Fruit fly (Drosophila melanogaster): Measurements from ENCODE around the gene kri.

Gene kri

dm6 chr3L:5808540-5809200 lies 2.1 kb upstream of the kri start:
- TF ChIP-seq psq (optimal IDR thresholded peaks at IDR 0.05), result no peak
- no peak for TF ChIP-seq h (optimal IDR thresholded peaks at IDR 0.05)
- no peak for TF ChIP-seq insv (optimal IDR thresholded peaks at IDR 0.05)
- TF ChIP-seq ttk (optimal IDR thresholded peaks at IDR 0.05), result no peak
- no peak for TF ChIP-seq Sin3A (optimal IDR thresholded peaks at IDR 0.05)
- no peak for TF ChIP-seq Myc (optimal IDR thresholded peaks at IDR 0.05)

- no peak for TF ChIP-seq psq (optimal IDR thresholded peaks at IDR 0.05)
- no peak for TF ChIP-seq h (optimal IDR thresholded peaks at IDR 0.05)
- no peak for TF ChIP-seq insv (optimal IDR thresholded peaks at IDR 0.05)
- no peak for TF ChIP-seq Sin3A (optimal IDR thresholded peaks at IDR 0.05)
- no peak for TF ChIP-seq Myc (optimal IDR thresholded peaks at IDR 0.05)
Observed at dm6 chr3L:5809201-5809584, 1.6 kb upstream of the kri start.

dm6 chr3L:5809642-5810279 lies 1.0 kb upstream of the kri start:
- TF ChIP-seq Sin3A (optimal IDR thresholded peaks at IDR 0.05), result no peak
- no peak for TF ChIP-seq insv (optimal IDR thresholded peaks at IDR 0.05)
- TF ChIP-seq psq (optimal IDR thresholded peaks at IDR 0.05), result no peak
- TF ChIP-seq ttk (optimal IDR thresholded peaks at IDR 0.05), result no peak
- no peak for TF ChIP-seq Myc (optimal IDR thresholded peaks at IDR 0.05)

dm6 chr3L:5813016-5813415 lies 2.2 kb downstream of the kri start, which contains the start of gene mad2:
TSS of gene mad2 (minus strand) at chr3L:5813093.
- no peak for TF ChIP-seq insv (optimal IDR thresholded peaks at IDR 0.05)
- TF ChIP-seq Sin3A (optimal IDR thresholded peaks at IDR 0.05), result no peak
- no peak for TF ChIP-seq Myc (optimal IDR thresholded peaks at IDR 0.05)
- TF ChIP-seq psq (optimal IDR thresholded peaks at IDR 0.05), result no peak
- no peak for TF ChIP-seq ttk (optimal IDR thresholded peaks at IDR 0.05)
- no peak for TF ChIP-seq h (optimal IDR thresholded peaks at IDR 0.05)

- TF ChIP-seq insv (optimal IDR thresholded peaks at IDR 0.05) (no peak), Myc (optimal IDR thresholded peaks at IDR 0.05) (no peak), psq (optimal IDR thresholded peaks at IDR 0.05) (no peak), h (optimal IDR thresholded peaks at IDR 0.05) (no peak), Sin3A (optimal IDR thresholded peaks at IDR 0.05) (no peak), ttk (optimal IDR thresholded peaks at IDR 0.05) (no peak)
Observed at dm6 chr3L:5817177-5817576, 6.4 kb downstream of the kri start.

dm6 chr3L:5819310-5819709 lies 8.5 kb downstream of the kri start:
- TF ChIP-seq ttk (optimal IDR thresholded peaks at IDR 0.05), result no peak
- TF ChIP-seq psq (optimal IDR thresholded peaks at IDR 0.05), result no peak
- TF ChIP-seq h (optimal IDR thresholded peaks at IDR 0.05), result no peak
- TF ChIP-seq insv (optimal IDR thresholded peaks at IDR 0.05), result no peak
- no peak for TF ChIP-seq Sin3A (optimal IDR thresholded peaks at IDR 0.05)
- no peak for TF ChIP-seq Myc (optimal IDR thresholded peaks at IDR 0.05)

- no peak for TF ChIP-seq Sin3A (optimal IDR thresholded peaks at IDR 0.05)
- no peak for TF ChIP-seq insv (optimal IDR thresholded peaks at IDR 0.05)
- no peak for TF ChIP-seq Myc (optimal IDR thresholded peaks at IDR 0.05)
- no peak for TF ChIP-seq h (optimal IDR thresholded peaks at IDR 0.05)
- TF ChIP-seq psq (optimal IDR thresholded peaks at IDR 0.05), result no peak
- TF ChIP-seq ttk (optimal IDR thresholded peaks at IDR 0.05), result no peak
Observed at dm6 chr3L:5820039-5820438, 9.3 kb downstream of the kri start.

- TF ChIP-seq insv (optimal IDR thresholded peaks at IDR 0.05) (no peak), psq (optimal IDR thresholded peaks at IDR 0.05) (no peak), Sin3A (optimal IDR thresholded peaks at IDR 0.05) (no peak), ttk (optimal IDR thresholded peaks at IDR 0.05) (no peak), Myc (optimal IDR thresholded peaks at IDR 0.05) (no peak), h (optimal IDR thresholded peaks at IDR 0.05) (no peak)
Observed at dm6 chr3L:5820793-5821192, 10.0 kb downstream of the kri start.

dm6 chr3L:5821506-5821905 lies 10.7 kb downstream of the kri start:
- TF ChIP-seq psq (optimal IDR thresholded peaks at IDR 0.05) (no peak), insv (optimal IDR thresholded peaks at IDR 0.05) (no peak), h (optimal IDR thresholded peaks at IDR 0.05) (no peak), Myc (optimal IDR thresholded peaks at IDR 0.05) (no peak), Sin3A (optimal IDR thresholded peaks at IDR 0.05) (no peak), ttk (optimal IDR thresholded peaks at IDR 0.05) (no peak)

dm6 chr3L:5823763-5824445 lies 13.1 kb downstream of the kri start:
- TF ChIP-seq Myc (optimal IDR thresholded peaks at IDR 0.05), result no peak
- TF ChIP-seq h (optimal IDR thresholded peaks at IDR 0.05), result no peak
- no peak for TF ChIP-seq Sin3A (optimal IDR thresholded peaks at IDR 0.05)
- no peak for TF ChIP-seq ttk (optimal IDR thresholded peaks at IDR 0.05)
- no peak for TF ChIP-seq insv (optimal IDR thresholded peaks at IDR 0.05)
- TF ChIP-seq psq (optimal IDR thresholded peaks at IDR 0.05), result no peak

- TF ChIP-seq Myc (optimal IDR thresholded peaks at IDR 0.05) (no peak), ttk (optimal IDR thresholded peaks at IDR 0.05) (no peak)
Observed at dm6 chr3L:5825483-5825882, 14.7 kb downstream of the kri start.

dm6 chr3L:5828275-5828674 lies 17.5 kb downstream of the kri start:
- no peak for TF ChIP-seq Myc (optimal IDR thresholded peaks at IDR 0.05)
- TF ChIP-seq ttk (optimal IDR thresholded peaks at IDR 0.05), result no peak
- TF ChIP-seq psq (optimal IDR thresholded peaks at IDR 0.05), result no peak
- no peak for TF ChIP-seq Sin3A (optimal IDR thresholded peaks at IDR 0.05)
- no peak for TF ChIP-seq h (optimal IDR thresholded peaks at IDR 0.05)
- no peak for TF ChIP-seq insv (optimal IDR thresholded peaks at IDR 0.05)
